Fruit fly (Drosophila melanogaster): ENCODE results near the gene Dsk.

The Dsk gene

dm6 chr3R:4214038-4214437 lies 24.0 kb upstream of the Dsk start (continued):
- TF ChIP-seq CG1647 (GFP tag; optimal IDR thresholded peaks at IDR 0.05) = peak; percentile 71
- no peak for TF ChIP-seq CG3065 (GFP tag; optimal IDR thresholded peaks at IDR 0.05)
- peak; percentile 91 for TF ChIP-seq HLH3B (GFP tag; IDR thresholded peaks at IDR 0.05)
- no peak for TF ChIP-seq CG7963 (GFP tag; IDR thresholded peaks at IDR 0.05; ENCODE audit: partially characterized antibody)
- peak; percentile 80 for TF ChIP-seq CG18599 (GFP tag; optimal IDR thresholded peaks at IDR 0.05)
- peak; percentile 13 for TF ChIP-seq ERR (GFP tag; optimal IDR thresholded peaks at IDR 0.05)
- no peak for TF ChIP-seq CG12299 (tag; optimal IDR thresholded peaks at IDR 0.05)
- TF ChIP-seq zf30C (GFP tag; optimal IDR thresholded peaks at IDR 0.05) = no peak
- TF ChIP-seq CG10274 (GFP tag; optimal IDR thresholded peaks at IDR 0.05) = peak; percentile 37
- peak; percentile 35 for TF ChIP-seq pho (GFP tag; optimal IDR thresholded peaks at IDR 0.05)
- no peak for TF ChIP-seq CG4707 (GFP tag; optimal IDR thresholded peaks at IDR 0.05)
- TF ChIP-seq CG9876 (GFP tag; optimal IDR thresholded peaks at IDR 0.05) = peak; percentile 54
- TF ChIP-seq HLH54F (GFP tag; optimal IDR thresholded peaks at IDR 0.05) = peak; percentile 68
- TF ChIP-seq btn (GFP tag; optimal IDR thresholded peaks at IDR 0.05) = peak; percentile 69
- TF ChIP-seq Hey (tag; optimal IDR thresholded peaks at IDR 0.05) = peak; percentile 16
- peak; percentile 88 for TF ChIP-seq slbo (GFP tag; IDR thresholded peaks at IDR 0.05)
- TF ChIP-seq CG15479 (GFP tag; optimal IDR thresholded peaks at IDR 0.05) = no peak
- peak; percentile 33; the same call in 1 of the 2 replicates for TF ChIP-seq GATAe (GFP tag; conservative IDR thresholded peaks at IDR 0.05)
- TF ChIP-seq Adf1 (GFP tag; IDR thresholded peaks at IDR 0.05) = peak; percentile 36; the same call in 1 of the 2 replicates
- peak; percentile 60 for TF ChIP-seq salm (tag; optimal IDR thresholded peaks at IDR 0.05)
- peak; percentile 61 for TF ChIP-seq CG11696 (GFP tag; IDR thresholded peaks at IDR 0.05)
- TF ChIP-seq Lhr (GFP tag; optimal IDR thresholded peaks at IDR 0.05) = peak; percentile 29
- TF ChIP-seq CG11398 (GFP tag; optimal IDR thresholded peaks at IDR 0.05) = peak; percentile 68
- TF ChIP-seq Dref (GFP tag; IDR thresholded peaks at IDR 0.05) = no peak
- TF ChIP-seq CG9797 (GFP tag; optimal IDR thresholded peaks at IDR 0.05) = no peak
- TF ChIP-seq CG14014 (GFP tag; IDR thresholded peaks at IDR 0.05) = peak; percentile 86
- TF ChIP-seq CG9817 (tag; optimal IDR thresholded peaks at IDR 0.05) = peak; percentile 70
- TF ChIP-seq CG12942 (GFP tag; optimal IDR thresholded peaks at IDR 0.05) = peak; percentile 71
- TF ChIP-seq grn (GFP tag; optimal IDR thresholded peaks at IDR 0.05) = peak; percentile 57
- TF ChIP-seq CG6689 (GFP tag; IDR thresholded peaks at IDR 0.05) = peak; percentile 88
- peak; percentile 44 for TF ChIP-seq Dek (tag; optimal IDR thresholded peaks at IDR 0.05)
- peak; percentile 63 for TF ChIP-seq Blimp-1 (GFP tag; optimal IDR thresholded peaks at IDR 0.05)
- TF ChIP-seq CG30403 (GFP tag; optimal IDR thresholded peaks at IDR 0.05) = peak; percentile 69
- TF ChIP-seq CG9932 (GFP tag; IDR thresholded peaks at IDR 0.05) = peak; percentile 55; the same call in 1 of the 2 replicates
- peak; percentile 23 for TF ChIP-seq CG14710 (tag; optimal IDR thresholded peaks at IDR 0.05)
- peak; percentile 76 for TF ChIP-seq CG12659 (GFP tag; optimal IDR thresholded peaks at IDR 0.05)
- TF ChIP-seq slou (GFP tag; optimal IDR thresholded peaks at IDR 0.05) = peak; percentile 35
- TF ChIP-seq Rfx (GFP tag; IDR thresholded peaks at IDR 0.05) = peak; percentile 88
- TF ChIP-seq CG12236 (GFP tag; optimal IDR thresholded peaks at IDR 0.05) = peak; percentile 27
- TF ChIP-seq Atf-2 (GFP tag; optimal IDR thresholded peaks at IDR 0.05) = peak; percentile 59
- TF ChIP-seq ssp (GFP tag; IDR thresholded peaks at IDR 0.05) = peak; percentile 81
- peak; percentile 74 for TF ChIP-seq CG10654 (GFP tag; optimal IDR thresholded peaks at IDR 0.05)
- TF ChIP-seq oc (tag; optimal IDR thresholded peaks at IDR 0.05) = peak; percentile 79
- TF ChIP-seq CG2199 (GFP tag; IDR thresholded peaks at IDR 0.05) = peak; percentile 65; the same call in 1 of the 3 replicates
- no peak for TF ChIP-seq CG6683 (GFP tag; optimal IDR thresholded peaks at IDR 0.05)
- peak; percentile 47 for TF ChIP-seq cato (GFP tag; optimal IDR thresholded peaks at IDR 0.05; ENCODE audit: borderline replicate concordance)
- peak; percentile 35 for TF ChIP-seq fd64A (GFP tag; optimal IDR thresholded peaks at IDR 0.05)
- peak; percentile 66 for TF ChIP-seq CG2875 (GFP tag; optimal IDR thresholded peaks at IDR 0.05)
- TF ChIP-seq gce (GFP tag; IDR thresholded peaks at IDR 0.05) = peak; percentile 89
- TF ChIP-seq Elba2 (GFP tag; optimal IDR thresholded peaks at IDR 0.05) = no peak
- TF ChIP-seq CG1602 (GFP tag; optimal IDR thresholded peaks at IDR 0.05) = peak; percentile 65

All from whole organism, embryonic.